Worm (Caenorhabditis elegans) whole organism, L2 larva: ENCODE data around the gene D1005.5.

ENCODE experiments used
- F13H6.1 ChIP-seq: sonication (generic microtip); optimal IDR thresholded peaks from 2 replicates; lab custom pipeline; 2016; ENCODE audit warnings: missing genetic modification characterization, missing compliant biosample characterization
- crh-2 ChIP-seq: sonication (generic microtip); optimal IDR thresholded peaks from 2 replicates; lab custom pipeline; 2017; ENCODE audit warnings: missing biosample characterization, missing genetic modification characterization
- dmd-4 ChIP-seq: sonication (generic microtip); optimal IDR thresholded peaks from 2 replicates; lab custom pipeline; 2017; ENCODE audit warnings: missing biosample characterization, missing genetic modification characterization
- lsy-2 ChIP-seq, 2 experiments: fragments of 150-350 bp in 1 of 2; sonication (generic microtip) in 1 of 2; optimal IDR thresholded peaks; 2 replicates each; lab custom pipeline; 2014 to 2017; ENCODE audit warnings: missing biosample characterization in 2 of 2, missing genetic modification characterization in 2 of 2
- mdl-1 ChIP-seq, 2 experiments: fragments of 150-350 bp in 1 of 2; sonication (generic microtip) in 1 of 2; optimal IDR thresholded peaks; 2 replicates each; lab custom pipeline; 2017; ENCODE audit warnings: missing biosample characterization in 2 of 2, missing genetic modification characterization in 2 of 2
- snpc-4 ChIP-seq: fragments of 150-350 bp; optimal IDR thresholded peaks from 2 replicates; lab custom pipeline; 2014; ENCODE audit warnings: missing biosample characterization, missing genetic modification characterization
- unc-62 ChIP-seq: fragments of 150-350 bp; optimal IDR thresholded peaks from 2 replicates; lab custom pipeline; 2014; ENCODE audit warnings: missing biosample characterization, missing genetic modification reagents, missing genetic modification characterization
- ztf-11 ChIP-seq: sonication (generic microtip); optimal IDR thresholded peaks from 2 replicates; lab custom pipeline; 2017; ENCODE audit warnings: missing biosample characterization, missing genetic modification characterization

- TF ChIP-seq F13H6.1 (tag; lab: Kevin White, UChicago) (peak; percentile 88), unc-62 (no peak), mdl-1 (tag; optimal IDR thresholded peaks at IDR 0.05; lab: Kevin White, UChicago) (peak in 1 of 2 experiments; percentile 21), ztf-11 (tag; lab: Kevin White, UChicago) (no peak), dmd-4 (no peak), snpc-4 (tag; lab: Kevin White, UChicago) (no peak), lsy-2 (tag; optimal IDR thresholded peaks at IDR 0.05; lab: Kevin White, UChicago) (peak in 1 of 2 experiments; percentile 58), crh-2 (tag; lab: Kevin White, UChicago) (peak; percentile 78)
Observed at ce11 chrX:1456350-1457080, 16.3 kb downstream of the D1005.5 start.
